Fruit fly (Drosophila melanogaster) whole organism, embryonic: ENCODE data around the gene Trs20.
A peak's percentile ranks its signal among the peaks of the same experiment; 100 is the strongest.

Experiments used
- Abd-B ChIP-seq: fragments of 200-800 bp; sonication (Bioruptor generic); optimal IDR thresholded peaks from 2 replicates; lab custom pipeline; 2018; ENCODE audit warnings: missing biosample characterization, mild to moderate bottlenecking, missing genetic modification characterization, moderate library complexity
- Asciz ChIP-seq: fragments of 200-800 bp; sonication (Bioruptor generic); optimal IDR thresholded peaks from 2 replicates; lab custom pipeline; 2017; ENCODE audit warnings: missing biosample characterization, mild to moderate bottlenecking, missing genetic modification characterization, missing genetic modification reagents
- CG10543 ChIP-seq: fragments of 200-800 bp; sonication (Bioruptor generic); optimal IDR thresholded peaks from 3 replicates; lab custom pipeline; 2017; ENCODE audit warnings: missing biosample characterization, mild to moderate bottlenecking, missing genetic modification characterization, moderate library complexity
- CG12659 ChIP-seq: fragments of 200-800 bp; sonication (Bioruptor generic); optimal IDR thresholded peaks from 3 replicates; lab custom pipeline; 2017; ENCODE audit warnings: mild to moderate bottlenecking, missing biosample characterization, missing genetic modification reagents, missing genetic modification characterization
- CG13424 ChIP-seq: fragments of 200-800 bp; sonication (Bioruptor generic); optimal IDR thresholded peaks from 2 replicates; lab custom pipeline; 2019; ENCODE audit warnings: missing biosample characterization, mild to moderate bottlenecking, missing genetic modification characterization, moderate library complexity
- CG15514 ChIP-seq: fragments of 200-800 bp; sonication (Bioruptor generic); optimal IDR thresholded peaks from 3 replicates; lab custom pipeline; 2017; ENCODE audit warnings: missing biosample characterization, missing genetic modification characterization, mild to moderate bottlenecking, moderate library complexity, missing genetic modification reagents
- CG1602 ChIP-seq: fragments of 200-800 bp; sonication (Bioruptor generic); optimal IDR thresholded peaks from 3 replicates; lab custom pipeline; 2016; ENCODE audit warnings: missing biosample characterization, missing genetic modification characterization
- CG17361 ChIP-seq: fragments of 200-800 bp; sonication (Bioruptor generic); IDR thresholded peaks from 3 replicates; pipeline ENCODE4 v1.3.6; 2022; ENCODE audit warnings: missing biosample characterization, missing genetic modification characterization
- CG18599 ChIP-seq: fragments of 200-800 bp; sonication (Bioruptor generic); optimal IDR thresholded peaks from 3 replicates; lab custom pipeline; 2017; ENCODE audit warnings: missing biosample characterization, missing genetic modification characterization, mild to moderate bottlenecking, moderate library complexity, missing genetic modification reagents
- CG30403 ChIP-seq: fragments of 200-800 bp; sonication (Bioruptor generic); optimal IDR thresholded peaks from 3 replicates; lab custom pipeline; 2016; ENCODE audit warnings: missing biosample characterization, missing genetic modification characterization
- CG32772 ChIP-seq: fragments of 200-800 bp; sonication (Bioruptor generic); IDR thresholded peaks from 2 replicates; pipeline ENCODE4 v1.3.6; 2022; ENCODE audit warnings: missing biosample characterization, missing genetic modification characterization
- CG3281 ChIP-seq: fragments of 200-800 bp; sonication (Bioruptor generic); optimal IDR thresholded peaks from 3 replicates; lab custom pipeline; 2017; ENCODE audit warnings: missing biosample characterization, mild to moderate bottlenecking, missing genetic modification characterization
- CG6854 ChIP-seq: fragments of 200-800 bp; sonication (Bioruptor generic); optimal IDR thresholded peaks from 3 replicates; lab custom pipeline; 2017; ENCODE audit warnings: missing biosample characterization, mild to moderate bottlenecking, missing genetic modification characterization
- CG7556 ChIP-seq: fragments of 200-800 bp; sonication (Bioruptor generic); optimal IDR thresholded peaks from 2 replicates; lab custom pipeline; 2017; ENCODE audit warnings: missing biosample characterization, mild to moderate bottlenecking, missing genetic modification characterization
- CG8290 ChIP-seq, 3 experiments: fragments of 200-800 bp; sonication (Bioruptor generic); optimal IDR thresholded peaks; 2 replicates each; lab custom pipeline; 2016 to 2019; ENCODE audit warnings: missing biosample characterization in 3 of 3, missing genetic modification characterization in 3 of 3, mild to moderate bottlenecking in 2 of 3, moderate library complexity in 1 of 3
- CG8359 ChIP-seq: fragments of 200-800 bp; sonication (Bioruptor generic); optimal IDR thresholded peaks from 2 replicates; lab custom pipeline; 2017; ENCODE audit warnings: missing biosample characterization, mild to moderate bottlenecking, missing genetic modification characterization, borderline replicate concordance
- Dip2 ChIP-seq: fragments of 200-800 bp; sonication (Bioruptor generic); IDR thresholded peaks from 2 replicates; pipeline ENCODE4 v1.3.6; 2022; ENCODE audit warnings: missing biosample characterization, missing genetic modification characterization
- Doc2 ChIP-seq: fragments of 200-800 bp; sonication (Bioruptor generic); IDR thresholded peaks from 2 replicates; pipeline ENCODE4 v1.3.6; 2022; ENCODE audit warnings: missing biosample characterization, missing genetic modification characterization
- Fer1 ChIP-seq: fragments of 200-800 bp; sonication (Bioruptor generic); optimal IDR thresholded peaks from 2 replicates; lab custom pipeline; 2017; ENCODE audit warnings: missing biosample characterization, mild to moderate bottlenecking, missing genetic modification characterization
- Fer2 ChIP-seq: fragments of 200-800 bp; sonication (Bioruptor generic); optimal IDR thresholded peaks from 2 replicates; lab custom pipeline; 2018; ENCODE audit warnings: missing biosample characterization, mild to moderate bottlenecking, missing genetic modification characterization, moderate library complexity
- HHEX ChIP-seq: fragments of 200-800 bp; sonication (Bioruptor generic); optimal IDR thresholded peaks from 3 replicates; lab custom pipeline; 2017; ENCODE audit warnings: missing biosample characterization, mild to moderate bottlenecking, missing genetic modification characterization, missing genetic modification reagents
- HLH54F ChIP-seq: fragments of 200-800 bp; sonication (Bioruptor generic); optimal IDR thresholded peaks from 3 replicates; lab custom pipeline; 2016; ENCODE audit warnings: missing biosample characterization, missing genetic modification characterization
- HmgZ ChIP-seq: fragments of 200-800 bp; sonication (Bioruptor generic); optimal IDR thresholded peaks from 2 replicates; lab custom pipeline; 2018; ENCODE audit warnings: missing biosample characterization, mild to moderate bottlenecking, missing genetic modification characterization
- Hmr ChIP-seq: fragments of 200-800 bp; sonication (Bioruptor generic); optimal IDR thresholded peaks from 3 replicates; lab custom pipeline; 2017; ENCODE audit warnings: mild to moderate bottlenecking, missing biosample characterization, missing genetic modification reagents, missing genetic modification characterization
- Hr51 ChIP-seq, 2 experiments: fragments of 200-800 bp; sonication (Bioruptor generic); optimal IDR thresholded peaks; 2 replicates in 1 of 2; 3 replicates in 1 of 2; lab custom pipeline; 2016 to 2018; ENCODE audit warnings: missing biosample characterization in 2 of 2, missing genetic modification characterization in 2 of 2, mild to moderate bottlenecking in 1 of 2, moderate library complexity in 1 of 2
- Lhr ChIP-seq: fragments of 200-800 bp; sonication (Bioruptor generic); optimal IDR thresholded peaks from 3 replicates; lab custom pipeline; 2017; ENCODE audit warnings: mild to moderate bottlenecking, missing biosample characterization, missing genetic modification reagents, missing genetic modification characterization
- Med ChIP-seq: fragments of 200-800 bp; sonication (Bioruptor generic); peaks from one replicate; lab custom pipeline; 2016; ENCODE audit warnings: missing biosample characterization, missing genetic modification characterization, mild to moderate bottlenecking, inconsistent platforms, moderate library complexity
- Nf-YC ChIP-seq: fragments of 200-800 bp; optimal IDR thresholded peaks from 3 replicates; lab custom pipeline; 2019; ENCODE audit warnings: missing biosample characterization, mild to moderate bottlenecking, missing genetic modification characterization, moderate library complexity
- PHDP ChIP-seq: fragments of 200-800 bp; sonication (Bioruptor generic); optimal IDR thresholded peaks from 3 replicates; lab custom pipeline; 2018; ENCODE audit warnings: missing biosample characterization, mild to moderate bottlenecking, missing genetic modification characterization, moderate library complexity
- Scr ChIP-seq: fragments of 200-800 bp; sonication (Bioruptor generic); IDR thresholded peaks from 2 replicates; pipeline ENCODE4 v1.3.6; 2022; ENCODE audit warnings: missing biosample characterization, missing genetic modification characterization; ENCODE audit not compliant: partially characterized antibody
- cas ChIP-seq: fragments of 200-800 bp; sonication (Bioruptor generic); IDR thresholded peaks from 2 replicates; pipeline ENCODE4 v1.3.6; 2022; ENCODE audit warnings: missing biosample characterization, missing genetic modification characterization
- cwo ChIP-seq: fragments of 200-800 bp; sonication (Bioruptor generic); optimal IDR thresholded peaks from 3 replicates; lab custom pipeline; 2017; ENCODE audit warnings: missing biosample characterization, missing genetic modification characterization, mild to moderate bottlenecking, moderate library complexity, missing genetic modification reagents
- da ChIP-seq: fragments of 200-800 bp; sonication (Bioruptor generic); optimal IDR thresholded peaks from 2 replicates; lab custom pipeline; 2016; ENCODE audit warnings: missing biosample characterization, missing genetic modification characterization
- dati ChIP-seq: fragments of 200-800 bp; sonication (Bioruptor generic); IDR thresholded peaks from 2 replicates; pipeline ENCODE4 v1.3.6; 2022; ENCODE audit warnings: missing biosample characterization, missing genetic modification characterization
- dmrt99B ChIP-seq: fragments of 200-800 bp; sonication (Bioruptor generic); optimal IDR thresholded peaks from 2 replicates; lab custom pipeline; 2018; ENCODE audit warnings: missing biosample characterization, mild to moderate bottlenecking, missing genetic modification characterization, moderate library complexity
- dysf ChIP-seq: fragments of 200-800 bp; sonication (Bioruptor generic); IDR thresholded peaks from 3 replicates; pipeline ENCODE4 v1.3.6; 2022; ENCODE audit warnings: missing biosample characterization, missing genetic modification characterization
- eve ChIP-seq, 2 experiments: fragments of >200 bp; optimal IDR thresholded peaks; 2 replicates each; lab custom pipeline; 2017; ENCODE audit warnings: missing biosample characterization in 2 of 2, missing genetic modification characterization in 2 of 2
- exex ChIP-seq: fragments of 200-800 bp; sonication (Bioruptor generic); optimal IDR thresholded peaks from 4 replicates; lab custom pipeline; 2018; ENCODE audit warnings: missing biosample characterization, mild to moderate bottlenecking, missing genetic modification characterization, moderate library complexity
- gem ChIP-seq: fragments of 200-800 bp; sonication (Bioruptor generic); optimal IDR thresholded peaks from 2 replicates; lab custom pipeline; 2019; ENCODE audit warnings: missing biosample characterization, mild to moderate bottlenecking, missing genetic modification characterization, moderate library complexity
- ind ChIP-seq: fragments of 200-800 bp; sonication (Bioruptor generic); optimal IDR thresholded peaks from 3 replicates; lab custom pipeline; 2016; ENCODE audit warnings: missing biosample characterization, missing genetic modification characterization
- lab ChIP-seq: fragments of 200-800 bp; sonication (Bioruptor generic); optimal IDR thresholded peaks from 3 replicates; lab custom pipeline; 2017; ENCODE audit warnings: missing biosample characterization, missing genetic modification characterization, mild to moderate bottlenecking, moderate library complexity, missing genetic modification reagents
- lola ChIP-seq, 3 experiments: fragments of >200 bp in 2 of 3; fragments of 200-800 bp in 1 of 3; sonication (Bioruptor generic) in 1 of 3; optimal IDR thresholded peaks; 2 replicates each; lab custom pipeline; 2017 to 2019; ENCODE audit warnings: missing biosample characterization in 3 of 3, missing genetic modification characterization in 3 of 3, mild to moderate bottlenecking in 1 of 3, moderate library complexity in 1 of 3
- nau ChIP-seq: fragments of 200-800 bp; sonication (Bioruptor generic); optimal IDR thresholded peaks from 3 replicates; lab custom pipeline; 2017; ENCODE audit warnings: missing biosample characterization, mild to moderate bottlenecking, missing genetic modification characterization, missing genetic modification reagents
- pros ChIP-seq: fragments of 200-800 bp; sonication (Bioruptor generic); optimal IDR thresholded peaks from 3 replicates; lab custom pipeline; 2019; ENCODE audit warnings: missing biosample characterization, mild to moderate bottlenecking, missing genetic modification characterization, moderate library complexity
- row ChIP-seq: fragments of 200-800 bp; sonication (Bioruptor generic); IDR thresholded peaks from 3 replicates; pipeline ENCODE4 v1.3.6; 2022; ENCODE audit warnings: missing biosample characterization, missing genetic modification characterization
- sens ChIP-seq: fragments of 200-800 bp; sonication (Bioruptor generic); peaks from one replicate; lab custom pipeline; 2016; ENCODE audit warnings: missing biosample characterization, missing genetic modification characterization
- sug ChIP-seq: fragments of 200-800 bp; optimal IDR thresholded peaks from 2 replicates; lab custom pipeline; 2019; ENCODE audit warnings: missing biosample characterization, mild to moderate bottlenecking, missing genetic modification characterization, moderate library complexity
- usp ChIP-seq: fragments of >200 bp; optimal IDR thresholded peaks from 2 replicates; lab custom pipeline; 2017; ENCODE audit warnings: missing biosample characterization, missing genetic modification characterization

Trs20 gene

DNA sequence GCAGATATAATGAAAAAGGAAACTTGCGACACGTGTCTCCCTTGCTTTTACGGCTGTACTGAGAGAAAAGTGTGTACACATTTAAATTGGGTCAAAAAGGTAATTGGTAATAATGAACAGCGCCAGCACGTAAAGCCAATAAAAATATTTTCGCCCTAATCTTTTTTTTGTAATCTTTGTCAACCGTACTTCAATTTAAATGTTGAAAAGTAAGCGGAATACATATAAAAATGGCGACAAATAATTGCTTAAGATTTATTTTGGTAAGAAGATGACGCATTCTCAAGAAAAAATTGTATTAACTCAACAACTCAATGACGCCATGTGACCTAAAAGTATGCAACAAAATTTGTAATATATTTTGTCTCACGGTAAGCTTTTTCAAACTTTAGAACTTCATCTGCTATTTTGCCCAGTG, 16.4 kb upstream of the Trs20 start (continued):
- TF ChIP-seq usp (GFP tag; lab: Kevin White, UChicago) (no peak), CG3281 (GFP tag; lab: Kevin White, UChicago) (peak; percentile 57), exex (tag; lab: Kevin White, UChicago) (peak; percentile 9), cas (GFP tag; lab: Robert Waterston, UW) (no peak), Nf-YC (tag; lab: Kevin White, UChicago) (no peak), CG8290 (GFP tag; optimal IDR thresholded peaks at IDR 0.05; lab: Kevin White, UChicago) (peak; percentile 13), CG8290 (tag; optimal IDR thresholded peaks at IDR 0.05; lab: Kevin White, UChicago) (peak; percentile 29 to 38), PHDP (tag; lab: Kevin White, UChicago) (peak; percentile 4), dati (GFP tag; lab: Robert Waterston, UW) (no peak), Abd-B (GFP tag; lab: Kevin White, UChicago) (peak; percentile 15), Fer2 (tag; lab: Kevin White, UChicago) (no peak), CG7556 (peak; percentile 79), Lhr (GFP tag; lab: Kevin White, UChicago) (no peak), eve (GFP tag; optimal IDR thresholded peaks at IDR 0.05; lab: Kevin White, UChicago) (peak in 1 of 2 experiments; percentile 91), Fer1 (GFP tag; lab: Kevin White, UChicago) (peak; percentile 45), Dip2 (GFP tag; lab: Robert Waterston, UW) (no peak), HmgZ (tag; lab: Kevin White, UChicago) (no peak), CG12659 (GFP tag; lab: Kevin White, UChicago) (peak; percentile 22), CG30403 (GFP tag; lab: Kevin White, UChicago) (peak; percentile 56), CG32772 (GFP tag; lab: Robert Waterston, UW) (no peak), CG6854 (peak; percentile 26), CG15514 (GFP tag; lab: Kevin White, UChicago) (peak; percentile 17), CG10543 (peak; percentile 46), sug (tag; lab: Kevin White, UChicago) (peak; percentile 27), dysf (peak; percentile 23; the same call in 1 of the 3 replicates), CG8359 (GFP tag; lab: Kevin White, UChicago) (no peak), CG13424 (tag; lab: Kevin White, UChicago) (peak; percentile 46), Med (peak; percentile 77), cwo (GFP tag; lab: Kevin White, UChicago) (peak; percentile 47), gem (tag; lab: Kevin White, UChicago) (peak; percentile 54), lab (GFP tag; lab: Kevin White, UChicago) (peak; percentile 53), nau (GFP tag; lab: Kevin White, UChicago) (peak; percentile 20), HHEX (peak; percentile 1), dmrt99B (peak; percentile 59), pros (GFP tag; lab: Kevin White, UChicago) (no peak), HLH54F (GFP tag; lab: Kevin White, UChicago) (peak; percentile 16), row (GFP tag; lab: Robert Waterston, UW) (peak; percentile 40), sens (GFP tag; lab: Kevin White, UChicago) (peak; percentile 83), CG17361 (peak; percentile 64; the same call in 2 of the 3 replicates), lola (GFP tag; optimal IDR thresholded peaks at IDR 0.05; lab: Kevin White, UChicago) (no peak), CG18599 (GFP tag; lab: Kevin White, UChicago) (peak; percentile 68), Scr (GFP tag; lab: Robert Waterston, UW) (no peak), da (no peak), ind (GFP tag; lab: Kevin White, UChicago) (peak; percentile 14), Doc2 (GFP tag; lab: Robert Waterston, UW) (no peak), Hr51 (GFP tag; optimal IDR thresholded peaks at IDR 0.05; lab: Kevin White, UChicago) (peak in 1 of 2 experiments; percentile 40), Hmr (GFP tag; lab: Kevin White, UChicago) (peak; percentile 59), Asciz (peak; percentile 19), CG1602 (GFP tag; lab: Kevin White, UChicago) (peak; percentile 1)
